Worm (Caenorhabditis elegans) whole organism, L2 larva: Measurements from ENCODE around the gene sdhd-1.
A peak's percentile ranks its signal among the peaks of the same experiment; 100 is the strongest.

ENCODE experiments used
- alr-1 ChIP-seq: fragments of 150-350 bp; optimal IDR thresholded peaks from 2 replicates; lab custom pipeline; 2014; ENCODE audit warnings: missing biosample characterization, missing genetic modification characterization
- ceh-82 ChIP-seq: fragments of 150-350 bp; optimal IDR thresholded peaks from 2 replicates; lab custom pipeline; 2014; ENCODE audit warnings: missing biosample characterization, missing genetic modification characterization
- egl-27 ChIP-seq: sonication (generic microtip); optimal IDR thresholded peaks from 3 replicates; lab custom pipeline; 2017; ENCODE audit warnings: missing biosample characterization, missing genetic modification reagents, missing genetic modification characterization
- lin-13 ChIP-seq: fragments of 150-350 bp; optimal IDR thresholded peaks from 2 replicates; lab custom pipeline; 2014; ENCODE audit warnings: missing biosample characterization, missing genetic modification reagents, missing genetic modification characterization
- lin-39 ChIP-seq: fragments of 150-350 bp; optimal IDR thresholded peaks from 2 replicates; lab custom pipeline; 2014; ENCODE audit warnings: missing biosample characterization, missing genetic modification reagents, missing genetic modification characterization
- mdl-1 ChIP-seq, 2 experiments: fragments of 150-350 bp in 1 of 2; sonication (generic microtip) in 1 of 2; optimal IDR thresholded peaks; 2 replicates each; lab custom pipeline; 2017; ENCODE audit warnings: missing biosample characterization in 2 of 2, missing genetic modification characterization in 2 of 2
- nhr-10 ChIP-seq: sonication (generic microtip); optimal IDR thresholded peaks from 2 replicates; lab custom pipeline; 2017; ENCODE audit warnings: missing biosample characterization, missing genetic modification characterization
- nhr-23 ChIP-seq: fragments of 150-350 bp; optimal IDR thresholded peaks from 2 replicates; lab custom pipeline; 2014; ENCODE audit warnings: missing biosample characterization, missing genetic modification reagents, missing genetic modification characterization
- skn-1 ChIP-seq: sonication (generic microtip); optimal IDR thresholded peaks from 2 replicates; lab custom pipeline; 2017; ENCODE audit warnings: missing biosample characterization, missing genetic modification characterization
- ztf-11 ChIP-seq: sonication (generic microtip); optimal IDR thresholded peaks from 2 replicates; lab custom pipeline; 2017; ENCODE audit warnings: missing biosample characterization, missing genetic modification characterization

DNA sequence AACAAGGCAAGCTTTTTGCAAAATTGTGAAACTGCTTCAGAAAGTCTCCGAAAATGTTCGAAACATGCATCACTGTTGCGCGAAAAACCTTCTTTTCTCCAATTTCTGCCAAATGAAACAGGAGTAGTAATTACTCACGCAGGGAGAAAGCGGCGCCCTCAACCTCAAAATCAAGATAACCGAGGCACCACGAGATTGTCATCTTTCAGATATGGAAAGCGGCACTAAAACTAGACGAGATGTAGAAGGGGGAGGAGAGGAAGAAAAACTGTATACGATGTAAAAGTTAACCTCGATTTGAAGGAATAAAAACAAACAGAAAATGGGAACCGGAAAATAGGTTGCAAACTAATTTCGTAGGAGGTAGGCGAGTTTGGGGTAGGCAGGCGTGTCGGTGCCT is 26.8 kb upstream of the sdhd-1 start:
- no peak for TF ChIP-seq ztf-11 (tag; lab: Kevin White, UChicago)
- no peak for TF ChIP-seq lin-13 (GFP tag; lab: Kevin White, UChicago)
- no peak for TF ChIP-seq egl-27
- no peak for TF ChIP-seq ceh-82 (tag; lab: Kevin White, UChicago)
- TF ChIP-seq skn-1: no peak
- no peak for TF ChIP-seq mdl-1 (tag; optimal IDR thresholded peaks at IDR 0.05; lab: Kevin White, UChicago)
- no peak for TF ChIP-seq nhr-10 (tag; lab: Kevin White, UChicago)
- peak; percentile 81 for TF ChIP-seq nhr-23 (tag; lab: Kevin White, UChicago)
- TF ChIP-seq lin-39 (tag; lab: Kevin White, UChicago): no peak
- no peak for TF ChIP-seq alr-1 (tag; lab: Kevin White, UChicago)
